Worm (Caenorhabditis elegans) whole organism, L2 larva: Measurements from ENCODE around the gene kel-3.
A peak's percentile ranks its signal among the peaks of the same experiment; 100 is the strongest.

Experiments
- C34F6.9 ChIP-seq: fragments of 150-350 bp; optimal IDR thresholded peaks from 2 replicates; lab custom pipeline; 2014; ENCODE audit warnings: missing biosample characterization, missing genetic modification characterization
- F13H6.1 ChIP-seq: sonication (generic microtip); optimal IDR thresholded peaks from 2 replicates; lab custom pipeline; 2016; ENCODE audit warnings: missing genetic modification characterization, missing compliant biosample characterization
- R02D3.7 ChIP-seq: fragments of 150-350 bp; optimal IDR thresholded peaks from 2 replicates; lab custom pipeline; 2014; ENCODE audit warnings: missing biosample characterization, missing genetic modification characterization
- Y55F3AM.14 ChIP-seq: fragments of 200-800 bp; sonication (Bioruptor generic); optimal IDR thresholded peaks from 2 replicates; lab custom pipeline; 2018; ENCODE audit warnings: mild to moderate bottlenecking, missing genetic modification characterization, missing compliant biosample characterization
- ZK546.5 ChIP-seq: sonication (generic microtip); optimal IDR thresholded peaks from 2 replicates; lab custom pipeline; 2017; ENCODE audit warnings: missing biosample characterization, missing genetic modification characterization
- alr-1 ChIP-seq: fragments of 150-350 bp; optimal IDR thresholded peaks from 2 replicates; lab custom pipeline; 2014; ENCODE audit warnings: missing biosample characterization, missing genetic modification characterization
- ama-1 ChIP-seq: fragments of 150-350 bp; optimal IDR thresholded peaks from 2 replicates; lab custom pipeline; 2018; ENCODE audit warnings: inconsistent platforms
- blmp-1 ChIP-seq: sonication (generic microtip); optimal IDR thresholded peaks from 2 replicates; lab custom pipeline; 2017; ENCODE audit warnings: missing genetic modification characterization, mild to moderate bottlenecking, missing compliant biosample characterization, antibody characterized with exemption, moderate library complexity; ENCODE audit not compliant: insufficient read depth
- ceh-16 ChIP-seq: fragments of 150-350 bp; optimal IDR thresholded peaks from 2 replicates; lab custom pipeline; 2014; ENCODE audit warnings: missing biosample characterization, missing genetic modification characterization
- ceh-82 ChIP-seq: fragments of 150-350 bp; optimal IDR thresholded peaks from 2 replicates; lab custom pipeline; 2014; ENCODE audit warnings: missing biosample characterization, missing genetic modification characterization
- crh-2 ChIP-seq: sonication (generic microtip); optimal IDR thresholded peaks from 2 replicates; lab custom pipeline; 2017; ENCODE audit warnings: missing biosample characterization, missing genetic modification characterization
- dmd-4 ChIP-seq: sonication (generic microtip); optimal IDR thresholded peaks from 2 replicates; lab custom pipeline; 2017; ENCODE audit warnings: missing biosample characterization, missing genetic modification characterization
- egl-27 ChIP-seq: sonication (generic microtip); optimal IDR thresholded peaks from 3 replicates; lab custom pipeline; 2017; ENCODE audit warnings: missing biosample characterization, missing genetic modification reagents, missing genetic modification characterization
- elt-1 ChIP-seq: fragments of 150-350 bp; optimal IDR thresholded peaks from 2 replicates; lab custom pipeline; 2014; ENCODE audit warnings: missing biosample characterization, missing genetic modification characterization
- elt-3 ChIP-seq: sonication (generic microtip); optimal IDR thresholded peaks from 2 replicates; lab custom pipeline; 2017; ENCODE audit warnings: missing biosample characterization, missing genetic modification characterization
- fos-1 ChIP-seq: fragments of 150-350 bp; optimal IDR thresholded peaks from 2 replicates; lab custom pipeline; 2014; ENCODE audit warnings: missing biosample characterization, missing genetic modification characterization
- gmeb-1 ChIP-seq: fragments of 150-350 bp; optimal IDR thresholded peaks from 2 replicates; lab custom pipeline; 2014; ENCODE audit warnings: missing biosample characterization, missing genetic modification characterization
- lin-11 ChIP-seq: fragments of 150-350 bp; sonication (generic microtip); optimal IDR thresholded peaks from 2 replicates; lab custom pipeline; 2014; ENCODE audit warnings: missing biosample characterization, missing genetic modification characterization, inconsistent platforms, mixed read lengths
- lin-13 ChIP-seq: fragments of 150-350 bp; optimal IDR thresholded peaks from 2 replicates; lab custom pipeline; 2014; ENCODE audit warnings: missing biosample characterization, missing genetic modification reagents, missing genetic modification characterization
- lin-39 ChIP-seq: fragments of 150-350 bp; optimal IDR thresholded peaks from 2 replicates; lab custom pipeline; 2014; ENCODE audit warnings: missing biosample characterization, missing genetic modification reagents, missing genetic modification characterization
- lsy-2 ChIP-seq, 2 experiments: fragments of 150-350 bp in 1 of 2; sonication (generic microtip) in 1 of 2; optimal IDR thresholded peaks; 2 replicates each; lab custom pipeline; 2014 to 2017; ENCODE audit warnings: missing biosample characterization in 2 of 2, missing genetic modification characterization in 2 of 2
- mab-5 ChIP-seq: fragments of 150-350 bp; optimal IDR thresholded peaks from 2 replicates; lab custom pipeline; 2014; ENCODE audit warnings: missing biosample characterization, missing genetic modification characterization
- mbf-1 ChIP-seq: sonication (generic microtip); optimal IDR thresholded peaks from 2 replicates; lab custom pipeline; 2017; ENCODE audit warnings: missing biosample characterization, missing genetic modification characterization
- mdl-1 ChIP-seq, 2 experiments: fragments of 150-350 bp in 1 of 2; sonication (generic microtip) in 1 of 2; optimal IDR thresholded peaks; 2 replicates each; lab custom pipeline; 2017; ENCODE audit warnings: missing biosample characterization in 2 of 2, missing genetic modification characterization in 2 of 2
- nhr-10 ChIP-seq: sonication (generic microtip); optimal IDR thresholded peaks from 2 replicates; lab custom pipeline; 2017; ENCODE audit warnings: missing biosample characterization, missing genetic modification characterization
- nhr-11 ChIP-seq: fragments of 150-350 bp; optimal IDR thresholded peaks from 2 replicates; lab custom pipeline; 2014; ENCODE audit warnings: missing biosample characterization, missing genetic modification characterization
- nhr-129 ChIP-seq: fragments of 150-350 bp; optimal IDR thresholded peaks from 2 replicates; lab custom pipeline; 2014; ENCODE audit warnings: missing biosample characterization, missing genetic modification characterization
- nhr-21 ChIP-seq: fragments of 150-350 bp; optimal IDR thresholded peaks from 2 replicates; lab custom pipeline; 2014; ENCODE audit warnings: missing biosample characterization, missing genetic modification characterization
- nhr-23 ChIP-seq: fragments of 150-350 bp; optimal IDR thresholded peaks from 2 replicates; lab custom pipeline; 2014; ENCODE audit warnings: missing biosample characterization, missing genetic modification reagents, missing genetic modification characterization
- nhr-237 ChIP-seq: fragments of 150-350 bp; optimal IDR thresholded peaks from 2 replicates; lab custom pipeline; 2014; ENCODE audit warnings: missing biosample characterization, missing genetic modification characterization
- nhr-25 ChIP-seq: fragments of 150-350 bp; sonication (generic microtip); optimal IDR thresholded peaks from 3 replicates; lab custom pipeline; 2014; ENCODE audit warnings: missing biosample characterization, missing genetic modification characterization
- nhr-6 ChIP-seq: fragments of 150-350 bp; optimal IDR thresholded peaks from 2 replicates; lab custom pipeline; 2014; ENCODE audit warnings: missing biosample characterization, missing genetic modification characterization
- nhr-77 ChIP-seq: fragments of 150-350 bp; optimal IDR thresholded peaks from 2 replicates; lab custom pipeline; 2014; ENCODE audit warnings: missing biosample characterization, missing genetic modification characterization
- sem-4 ChIP-seq: fragments of 150-350 bp; optimal IDR thresholded peaks from 2 replicates; lab custom pipeline; 2014; ENCODE audit warnings: missing biosample characterization, missing genetic modification reagents, missing genetic modification characterization
- skn-1 ChIP-seq: sonication (generic microtip); optimal IDR thresholded peaks from 2 replicates; lab custom pipeline; 2017; ENCODE audit warnings: missing biosample characterization, missing genetic modification characterization
- sma-3 ChIP-seq: sonication (generic microtip); optimal IDR thresholded peaks from 2 replicates; lab custom pipeline; 2016; ENCODE audit warnings: missing genetic modification reagents, missing genetic modification characterization, missing compliant biosample characterization
- sma-9 ChIP-seq, 2 experiments: fragments of 150-350 bp in 1 of 2; sonication (generic microtip) in 1 of 2; optimal IDR thresholded peaks; 2 replicates each; lab custom pipeline; 2014 to 2016; ENCODE audit warnings: missing genetic modification characterization in 2 of 2, mild to moderate bottlenecking in 1 of 2, missing biosample characterization in 1 of 2, missing compliant biosample characterization in 1 of 2, missing genetic modification reagents in 1 of 2, moderate library complexity in 1 of 2
- snpc-4 ChIP-seq: fragments of 150-350 bp; optimal IDR thresholded peaks from 2 replicates; lab custom pipeline; 2014; ENCODE audit warnings: missing biosample characterization, missing genetic modification characterization
- unc-55 ChIP-seq: fragments of 150-350 bp; sonication (generic microtip); optimal IDR thresholded peaks from 3 replicates; lab custom pipeline; 2014; ENCODE audit warnings: missing biosample characterization, missing genetic modification reagents, missing genetic modification characterization
- unc-62 ChIP-seq: fragments of 150-350 bp; optimal IDR thresholded peaks from 2 replicates; lab custom pipeline; 2014; ENCODE audit warnings: missing biosample characterization, missing genetic modification reagents, missing genetic modification characterization
- zag-1 ChIP-seq: fragments of 150-350 bp; optimal IDR thresholded peaks from 2 replicates; lab custom pipeline; 2014; ENCODE audit warnings: missing biosample characterization, missing genetic modification characterization
- ztf-1 ChIP-seq: fragments of 200-800 bp; sonication (Bioruptor generic); conservative IDR thresholded peaks from 2 replicates; pipeline ENCODE4 v1.3.6; 2022; ENCODE audit warnings: missing genetic modification characterization, missing compliant biosample characterization
- ztf-11 ChIP-seq: sonication (generic microtip); optimal IDR thresholded peaks from 2 replicates; lab custom pipeline; 2017; ENCODE audit warnings: missing biosample characterization, missing genetic modification characterization
- ztf-4 ChIP-seq: fragments of 150-350 bp; optimal IDR thresholded peaks from 2 replicates; lab custom pipeline; 2014; ENCODE audit warnings: missing biosample characterization, missing genetic modification characterization

Gene kel-3

ce11 chrIII:13462138-13462634 lies 2.4 kb upstream of the kel-3 start, which contains the start of the genes abcf-2 and T27E9.2:
Gene abcf-2 (minus strand): TSS chrIII:13462238.
Gene T27E9.2 (minus strand): TSS chrIII:13462584.
- TF ChIP-seq dmd-4 (no peak), unc-62 (GFP tag; lab: Kevin White, UChicago) (no peak), ztf-11 (tag; lab: Kevin White, UChicago) (no peak), snpc-4 (tag; lab: Kevin White, UChicago) (no peak), nhr-129 (tag; lab: Kevin White, UChicago) (no peak), zag-1 (tag; lab: Kevin White, UChicago) (no peak), Y55F3AM.14 (GFP tag; lab: Kevin White, UChicago) (no peak), mab-5 (tag; lab: Kevin White, UChicago) (no peak)

ce11 chrIII:13462965-13463783 lies 1.4 kb upstream of the kel-3 start, which contains the start of gene ant-1.1:
Gene ant-1.1 (plus strand): TSS chrIII:13463163.
- TF ChIP-seq ceh-82 (tag; lab: Kevin White, UChicago) = peak; percentile 88
- TF ChIP-seq nhr-77 (tag; lab: Kevin White, UChicago) = peak; percentile 36
- peak; percentile 95 for TF ChIP-seq ceh-16 (tag; lab: Kevin White, UChicago)
- peak; percentile 91 for TF ChIP-seq nhr-129 (tag; lab: Kevin White, UChicago)
- TF ChIP-seq F13H6.1 = peak; percentile 92
- TF ChIP-seq nhr-21 = peak; percentile 93
- peak; percentile 95 for TF ChIP-seq nhr-25 (tag; lab: Kevin White, UChicago)
- peak; percentile 66 for TF ChIP-seq unc-62 (GFP tag; lab: Kevin White, UChicago)
- no peak for TF ChIP-seq nhr-11 (tag; lab: Kevin White, UChicago)
- peak; percentile 44 for TF ChIP-seq nhr-10
- TF ChIP-seq crh-2 = peak; percentile 94
- peak; percentile 99 for TF ChIP-seq ZK546.5 (tag; lab: Kevin White, UChicago)
- TF ChIP-seq elt-3 = no peak
- TF ChIP-seq gmeb-1 (tag; lab: Kevin White, UChicago) = peak; percentile 97
- peak; percentile 68 for TF ChIP-seq blmp-1 (tag; lab: Kevin White, UChicago)
- TF ChIP-seq Y55F3AM.14 (GFP tag; lab: Kevin White, UChicago) = peak; percentile 86
- peak; percentile 97 for TF ChIP-seq lin-11
- peak; percentile 46 for TF ChIP-seq nhr-237 (tag; lab: Kevin White, UChicago)
- peak; percentile 90 for TF ChIP-seq sem-4 (tag; lab: Kevin White, UChicago)
- TF ChIP-seq egl-27 (tag; lab: Kevin White, UChicago) = peak; percentile 62
- no peak for TF ChIP-seq alr-1 (tag; lab: Kevin White, UChicago)
- no peak for TF ChIP-seq nhr-23 (tag; lab: Kevin White, UChicago)
- TF ChIP-seq lsy-2 (tag; optimal IDR thresholded peaks at IDR 0.05; lab: Kevin White, UChicago) = peak; percentile 99
- peak; percentile 92 for TF ChIP-seq ama-1 (lab: Kevin White, UChicago)
- peak; percentile 96 for TF ChIP-seq lin-13 (GFP tag; lab: Kevin White, UChicago)
- TF ChIP-seq mbf-1 (tag; lab: Kevin White, UChicago) = no peak
- TF ChIP-seq fos-1 (tag; lab: Kevin White, UChicago) = peak; percentile 52
- no peak for TF ChIP-seq R02D3.7
- TF ChIP-seq mab-5 (tag; lab: Kevin White, UChicago) = peak; percentile 93
- no peak for TF ChIP-seq skn-1 (tag; lab: Kevin White, UChicago)
- TF ChIP-seq elt-1 (tag; lab: Kevin White, UChicago) = no peak
- TF ChIP-seq sma-9 (GFP tag; optimal IDR thresholded peaks at IDR 0.05; lab: Kevin White, UChicago) = peak; percentile 91
- TF ChIP-seq sma-9 (tag; optimal IDR thresholded peaks at IDR 0.05; lab: Kevin White, UChicago) = no peak
- peak; percentile 89 for TF ChIP-seq C34F6.9 (tag; lab: Kevin White, UChicago)
- no peak for TF ChIP-seq lin-39
- TF ChIP-seq sma-3 (GFP tag; lab: Kevin White, UChicago) = peak; percentile 98
- no peak for TF ChIP-seq ztf-1 (GFP tag; lab: Robert Waterston, UW)
- peak in 1 of 2 experiments; percentile 30 for TF ChIP-seq mdl-1 (tag; optimal IDR thresholded peaks at IDR 0.05; lab: Kevin White, UChicago)
- peak; percentile 81 for TF ChIP-seq nhr-6 (tag; lab: Kevin White, UChicago)
- peak; percentile 81 for TF ChIP-seq snpc-4 (tag; lab: Kevin White, UChicago)
- peak; percentile 97 for TF ChIP-seq unc-55 (GFP tag; lab: Kevin White, UChicago)
- peak; percentile 90 for TF ChIP-seq ztf-4
- TF ChIP-seq zag-1 (tag; lab: Kevin White, UChicago) = peak; percentile 85
